Fruit fly (Drosophila melanogaster): ENCODE measurements around the gene CG13698.
A peak's percentile ranks its signal among the peaks of the same experiment; 100 is the strongest.

Gene CG13698

DNA sequence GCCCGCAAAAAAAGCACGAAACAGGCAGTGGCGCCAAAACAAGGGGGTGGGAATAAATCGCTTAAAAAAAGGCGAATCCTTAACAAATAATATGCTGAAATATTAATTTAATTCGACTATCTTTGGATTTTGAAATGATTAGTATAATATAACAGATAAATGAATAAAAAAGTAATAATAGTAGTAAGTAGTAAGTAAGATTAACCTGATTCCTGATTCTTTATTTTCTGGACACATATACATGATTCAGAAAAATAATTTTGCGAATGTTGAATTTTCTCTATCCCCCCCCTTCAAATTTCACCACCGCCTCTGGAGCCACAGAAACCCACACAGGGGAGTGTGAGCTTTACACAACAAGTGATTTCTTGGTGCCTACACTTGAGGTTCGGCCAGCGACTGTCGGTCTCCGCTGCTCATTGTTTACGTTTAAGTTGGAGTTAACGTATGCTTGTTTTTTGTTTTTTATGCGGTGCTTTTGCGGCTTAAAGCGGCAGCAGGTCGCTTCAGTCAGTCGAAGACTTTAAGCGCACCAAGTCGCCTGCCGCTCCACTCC, 42.5 kb upstream of the CG13698 start, which contains the start of gene CG7330 (continued):
- peak; percentile 87 for TF ChIP-seq CG2875 (GFP tag; optimal IDR thresholded peaks at IDR 0.05)
- peak; percentile 41 for TF ChIP-seq CG31365 (tag; optimal IDR thresholded peaks at IDR 0.05)
- TF ChIP-seq CG3995 (GFP tag; optimal IDR thresholded peaks at IDR 0.05), result peak; percentile 71
- no peak for TF ChIP-seq pum (GFP tag; optimal IDR thresholded peaks at IDR 0.05)
- no peak for TF ChIP-seq cg (GFP tag; optimal IDR thresholded peaks at IDR 0.05)
- TF ChIP-seq ftz-f1 (GFP tag; optimal IDR thresholded peaks at IDR 0.05), result no peak
- TF ChIP-seq lilli (GFP tag; optimal IDR thresholded peaks at IDR 0.05), result peak; percentile 82
- peak; percentile 83 for TF ChIP-seq CG34376 (GFP tag; optimal IDR thresholded peaks at IDR 0.05)
- peak; percentile 82 for TF ChIP-seq CG10979 (tag; optimal IDR thresholded peaks at IDR 0.05)
- peak; percentile 24 to 72 for TF ChIP-seq bsh (GFP tag; optimal IDR thresholded peaks at IDR 0.05)
- TF ChIP-seq Fer3 (tag; optimal IDR thresholded peaks at IDR 0.05), result peak; percentile 89
- peak in 1 of 2 experiments; percentile 98 for TF ChIP-seq eve (GFP tag; optimal IDR thresholded peaks at IDR 0.05)
- no peak for TF ChIP-seq Lpt (GFP tag; optimal IDR thresholded peaks at IDR 0.05)
- peak; percentile 55 for TF ChIP-seq Dip3 (GFP tag; optimal IDR thresholded peaks at IDR 0.05)
- no peak for TF ChIP-seq Stat92E (GFP tag; optimal IDR thresholded peaks at IDR 0.05)
- peak; percentile 87 for TF ChIP-seq kah (GFP tag; optimal IDR thresholded peaks at IDR 0.05)
- peak; percentile 91 for TF ChIP-seq HHEX (GFP tag; optimal IDR thresholded peaks at IDR 0.05)
- no peak for TF ChIP-seq pan (optimal IDR thresholded peaks at IDR 0.05)
- TF ChIP-seq pan (GFP tag; optimal IDR thresholded peaks at IDR 0.05 in 1 of 2, IDR thresholded peaks at IDR 0.05 in 1 of 2), result peak in 1 of 2 experiments; percentile 90
- TF ChIP-seq CG4360 (GFP tag; IDR thresholded peaks at IDR 0.05), result peak; percentile 31; the same call in 1 of the 2 replicates
- peak; percentile 95 for TF ChIP-seq run (tag; optimal IDR thresholded peaks at IDR 0.05)
- no peak for TF ChIP-seq her (GFP tag; optimal IDR thresholded peaks at IDR 0.05)
- TF ChIP-seq CG7556 (GFP tag; optimal IDR thresholded peaks at IDR 0.05), result peak; percentile 97
- TF ChIP-seq fd102C (GFP tag; optimal IDR thresholded peaks at IDR 0.05), result no peak
- TF ChIP-seq D19A (tag; optimal IDR thresholded peaks at IDR 0.05), result peak; percentile 89
- TF ChIP-seq CG9609 (GFP tag; optimal IDR thresholded peaks at IDR 0.05), result peak; percentile 23
- peak; percentile 91 for TF ChIP-seq bcd (GFP tag; optimal IDR thresholded peaks at IDR 0.05)
- TF ChIP-seq yki (optimal IDR thresholded peaks at IDR 0.05), result no peak
- no peak for TF ChIP-seq repo (GFP tag; optimal IDR thresholded peaks at IDR 0.05)
- peak; percentile 77 for TF ChIP-seq Hsf (GFP tag; optimal IDR thresholded peaks at IDR 0.05)
- peak; percentile 74 for TF ChIP-seq Xrp1 (GFP tag; IDR thresholded peaks at IDR 0.05)
- peak; percentile 80 for TF ChIP-seq CG14667 (GFP tag; IDR thresholded peaks at IDR 0.05)
- peak; percentile 71; the same call in 2 of the 3 replicates for TF ChIP-seq C15 (GFP tag; IDR thresholded peaks at IDR 0.05)
- TF ChIP-seq CG2120 (GFP tag; optimal IDR thresholded peaks at IDR 0.05), result peak; percentile 82
- peak; percentile 94 for TF ChIP-seq ind (GFP tag; optimal IDR thresholded peaks at IDR 0.05)
- TF ChIP-seq Ets97D (GFP tag; optimal IDR thresholded peaks at IDR 0.05), result no peak
- TF ChIP-seq Vsx1 (GFP tag; optimal IDR thresholded peaks at IDR 0.05), result peak; percentile 72
- TF ChIP-seq CG12391 (tag; optimal IDR thresholded peaks at IDR 0.05), result peak; percentile 92
- TF ChIP-seq CG12299 (tag; optimal IDR thresholded peaks at IDR 0.05), result peak; percentile 87
- TF ChIP-seq CG9932 (GFP tag; IDR thresholded peaks at IDR 0.05), result peak; percentile 81
- TF ChIP-seq CG7372 (GFP tag; IDR thresholded peaks at IDR 0.05), result peak; percentile 85; the same call in 1 of the 2 replicates
- peak; percentile 90 for TF ChIP-seq CG17385 (GFP tag; optimal IDR thresholded peaks at IDR 0.05)
- TF ChIP-seq ham (GFP tag; IDR thresholded peaks at IDR 0.05), result no peak
- no peak for TF ChIP-seq sc (optimal IDR thresholded peaks at IDR 0.05)
- peak; percentile 79 for TF ChIP-seq sc (GFP tag; optimal IDR thresholded peaks at IDR 0.05)
- TF ChIP-seq sima (GFP tag; optimal IDR thresholded peaks at IDR 0.05), result no peak
- peak; percentile 86 for TF ChIP-seq CG4328 (GFP tag; optimal IDR thresholded peaks at IDR 0.05)
- TF ChIP-seq prd (optimal IDR thresholded peaks at IDR 0.05), result no peak
- peak; percentile 83 for TF ChIP-seq prd (GFP tag; IDR thresholded peaks at IDR 0.05)
- TF ChIP-seq sqz (GFP tag; optimal IDR thresholded peaks at IDR 0.05), result peak; percentile 89
- no peak for TF ChIP-seq p53 (GFP tag; optimal IDR thresholded peaks at IDR 0.05)
- peak; percentile 44 for TF ChIP-seq TFAM (GFP tag; optimal IDR thresholded peaks at IDR 0.05)
